Worm (Caenorhabditis elegans): ENCODE results near the gene met-2.

Gene met-2

DNA sequence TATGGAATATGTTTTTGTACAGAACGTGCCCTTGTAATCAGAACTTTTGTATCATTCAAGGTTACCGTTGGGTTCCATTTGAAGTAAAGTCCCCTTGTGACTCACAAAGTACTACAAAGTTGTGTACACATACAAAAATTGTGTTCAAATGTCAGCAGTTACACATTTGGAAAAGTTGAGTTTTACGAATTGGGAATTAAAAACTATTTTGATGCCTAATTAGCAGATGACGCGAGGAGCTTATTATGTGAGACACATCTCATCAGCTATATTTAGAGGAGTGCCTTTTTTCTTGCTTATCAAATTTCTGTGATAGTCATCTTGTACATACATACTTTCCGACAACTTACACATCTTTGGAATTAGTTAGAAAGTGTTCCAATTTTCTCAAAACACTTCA lies 38.4 kb downstream of the met-2 start:
- TF ChIP-seq pha-4 (tag; optimal IDR thresholded peaks at IDR 0.05) (peak; percentile 32), unc-62 (GFP tag; optimal IDR thresholded peaks at IDR 0.05) (no peak), lin-15B (tag; optimal IDR thresholded peaks at IDR 0.05) (no peak), nhr-67 (tag; optimal IDR thresholded peaks at IDR 0.05) (no peak), eor-1 (tag; optimal IDR thresholded peaks at IDR 0.05) (no peak), nhr-12 (tag; optimal IDR thresholded peaks at IDR 0.05) (no peak), sea-2 (GFP tag; optimal IDR thresholded peaks at IDR 0.05) (no peak), nhr-43 (tag; optimal IDR thresholded peaks at IDR 0.05; ENCODE audit: poor library complexity, severe bottlenecking) (no peak), nfya-1 (tag; optimal IDR thresholded peaks at IDR 0.05; ENCODE audit: insufficient read depth) (no peak)

DNA sequence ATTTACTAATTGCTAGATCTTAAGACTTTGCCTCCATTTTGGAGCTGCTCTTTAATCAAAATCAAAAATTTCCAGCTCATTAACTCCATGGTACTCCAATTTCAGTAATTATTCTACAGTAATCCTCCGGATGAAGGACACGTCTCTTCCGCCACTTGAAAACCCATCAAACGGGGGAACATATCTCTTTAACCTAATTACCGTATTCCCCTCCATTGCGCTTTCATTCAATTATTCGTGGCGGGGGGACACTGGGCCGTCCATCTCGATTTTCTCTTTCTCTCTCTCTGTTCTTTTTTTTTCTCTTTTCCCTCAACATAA lies 41.7 kb downstream of the met-2 start:
- TF ChIP-seq unc-39 (tag; optimal IDR thresholded peaks at IDR 0.05) (no peak), nhr-76 (tag; optimal IDR thresholded peaks at IDR 0.05) (no peak), mml-1 (tag; optimal IDR thresholded peaks at IDR 0.05) (no peak)

DNA sequence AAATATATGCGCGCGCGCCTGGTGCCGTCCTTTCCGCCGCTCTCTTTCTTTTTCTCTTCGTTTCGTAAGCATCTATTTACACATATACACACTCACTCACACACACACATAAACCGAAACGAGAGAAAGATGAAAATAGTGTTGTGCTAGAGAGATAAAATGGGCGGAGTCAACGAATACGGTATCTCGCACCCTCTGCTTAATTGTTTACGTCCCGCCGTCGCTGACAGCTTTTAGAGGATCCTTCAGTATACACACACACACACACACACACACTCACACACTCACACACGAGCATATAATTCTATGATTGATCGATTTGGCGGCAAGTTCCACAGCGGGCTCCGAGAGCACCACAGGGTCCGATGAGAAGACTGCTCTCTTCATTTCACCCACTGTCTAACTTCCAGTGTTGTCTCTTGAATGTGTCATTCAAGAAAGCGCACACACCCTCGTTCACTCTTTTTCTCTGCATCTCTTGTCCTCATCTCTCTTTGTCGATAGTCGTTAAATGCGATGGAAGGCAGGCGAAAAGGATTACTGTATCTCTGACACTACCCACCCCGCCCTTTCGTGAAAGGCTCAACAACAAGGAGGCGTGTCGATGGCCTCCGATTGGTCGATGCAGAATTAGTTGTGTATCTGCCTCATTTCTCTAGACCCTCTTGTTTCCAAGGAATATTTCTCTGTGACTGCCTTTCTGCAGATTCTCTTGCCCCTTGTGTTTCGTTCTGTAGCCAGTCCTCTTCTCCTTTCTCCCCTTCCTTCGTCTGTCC lies 42.3 kb downstream of the met-2 start:
- TF ChIP-seq nhr-11 (tag; optimal IDR thresholded peaks at IDR 0.05) (peak; percentile 67), ZK546.5 (tag; optimal IDR thresholded peaks at IDR 0.05) (peak; percentile 5), snpc-4 (tag; optimal IDR thresholded peaks at IDR 0.05) (peak; percentile 79), pha-4 (tag; optimal IDR thresholded peaks at IDR 0.05) (peak; percentile 86), hmg-11 (tag; optimal IDR thresholded peaks at IDR 0.05) (peak; percentile 76), elt-3 (tag; optimal IDR thresholded peaks at IDR 0.05) (no peak), nfya-1 (tag; optimal IDR thresholded peaks at IDR 0.05; ENCODE audit: insufficient read depth) (peak; percentile 100), ceh-9 (tag; optimal IDR thresholded peaks at IDR 0.05) (no peak), mdl-1 (tag; optimal IDR thresholded peaks at IDR 0.05) (peak; percentile 74), nhr-67 (tag; optimal IDR thresholded peaks at IDR 0.05) (no peak), fkh-2 (tag; optimal IDR thresholded peaks at IDR 0.05) (peak; percentile 85), nhr-76 (tag; optimal IDR thresholded peaks at IDR 0.05) (no peak), ztf-11 (tag; optimal IDR thresholded peaks at IDR 0.05) (peak; percentile 24), daf-12 (tag; optimal IDR thresholded peaks at IDR 0.05) (no peak), ztf-4 (tag; optimal IDR thresholded peaks at IDR 0.05) (no peak), unc-39 (tag; optimal IDR thresholded peaks at IDR 0.05) (peak; percentile 30), ama-1 (optimal IDR thresholded peaks at IDR 0.05) (no peak), nhr-237 (tag; optimal IDR thresholded peaks at IDR 0.05) (no peak), mml-1 (tag; optimal IDR thresholded peaks at IDR 0.05) (no peak), ceh-16 (tag; optimal IDR thresholded peaks at IDR 0.05) (no peak), elt-1 (tag; optimal IDR thresholded peaks at IDR 0.05) (peak; percentile 53), lin-39 (tag; optimal IDR thresholded peaks at IDR 0.05) (peak; percentile 91), R02D3.7 (tag; optimal IDR thresholded peaks at IDR 0.05) (peak; percentile 86), fkh-10 (GFP tag; optimal IDR thresholded peaks at IDR 0.05) (peak; percentile 58), eor-1 (tag; optimal IDR thresholded peaks at IDR 0.05) (no peak), lin-15B (tag; optimal IDR thresholded peaks at IDR 0.05) (peak; percentile 94), unc-62 (GFP tag; optimal IDR thresholded peaks at IDR 0.05) (peak; percentile 94), pqm-1 (tag; optimal IDR thresholded peaks at IDR 0.05) (peak; percentile 79), nhr-28 (tag; optimal IDR thresholded peaks at IDR 0.05) (no peak), nhr-23 (tag; optimal IDR thresholded peaks at IDR 0.05) (peak; percentile 89), nhr-12 (tag; optimal IDR thresholded peaks at IDR 0.05) (no peak), elt-2 (tag; optimal IDR thresholded peaks at IDR 0.05) (peak; percentile 77), lsy-12 (tag; optimal IDR thresholded peaks at IDR 0.05) (peak; percentile 95), fos-1 (tag; optimal IDR thresholded peaks at IDR 0.05) (no peak), aly-2 (tag; optimal IDR thresholded peaks at IDR 0.05) (no peak), skn-1 (tag; optimal IDR thresholded peaks at IDR 0.05) (peak; percentile 32), nhr-43 (tag; optimal IDR thresholded peaks at IDR 0.05; ENCODE audit: poor library complexity, severe bottlenecking) (peak; percentile 43), sea-2 (GFP tag; optimal IDR thresholded peaks at IDR 0.05) (peak; percentile 35), egl-27 (tag; optimal IDR thresholded peaks at IDR 0.05) (no peak), zag-1 (tag; optimal IDR thresholded peaks at IDR 0.05) (peak; percentile 82), nhr-77 (tag; optimal IDR thresholded peaks at IDR 0.05) (no peak), ceh-28 (tag; optimal IDR thresholded peaks at IDR 0.05) (peak; percentile 97), ceh-82 (tag; optimal IDR thresholded peaks at IDR 0.05) (peak; percentile 89), egl-5 (tag; optimal IDR thresholded peaks at IDR 0.05) (peak; percentile 93), tbx-2 (tag; optimal IDR thresholded peaks at IDR 0.05) (peak; percentile 76), jun-1 (tag; optimal IDR thresholded peaks at IDR 0.05) (peak; percentile 67), nhr-25 (tag; optimal IDR thresholded peaks at IDR 0.05) (peak; percentile 91)
